Worm (Caenorhabditis elegans) whole organism, mixed stage, embryonic: ENCODE results near the gene srd-21.

Experiments
- M03D4.4 ChIP-seq: sonication (generic microtip); optimal IDR thresholded peaks from 2 replicates; lab custom pipeline; 2017; ENCODE audit warnings: mild to moderate bottlenecking, missing genetic modification characterization, missing compliant biosample characterization
- bed-3 ChIP-seq: fragments of 200-800 bp; sonication (Bioruptor generic); optimal IDR thresholded peaks from 3 replicates; lab custom pipeline; 2018; ENCODE audit warnings: mild to moderate bottlenecking, missing genetic modification characterization, moderate library complexity, missing compliant biosample characterization
- blmp-1 ChIP-seq: fragments of 150-350 bp; optimal IDR thresholded peaks from 2 replicates; lab custom pipeline; 2014; ENCODE audit warnings: missing biosample characterization, missing genetic modification characterization
- ceh-39 ChIP-seq: fragments of 150-350 bp; optimal IDR thresholded peaks from 2 replicates; lab custom pipeline; 2014; ENCODE audit warnings: missing biosample characterization, missing genetic modification characterization
- ceh-43 ChIP-seq: fragments of 200-800 bp; sonication (Bioruptor generic); optimal IDR thresholded peaks from 2 replicates; lab custom pipeline; 2018; ENCODE audit warnings: mild to moderate bottlenecking, missing genetic modification characterization, moderate library complexity, missing compliant biosample characterization
- ceh-83 ChIP-seq: fragments of 200-800 bp; sonication (Bioruptor generic); optimal IDR thresholded peaks from 2 replicates; lab custom pipeline; 2018; ENCODE audit warnings: mild to moderate bottlenecking, missing genetic modification characterization, missing compliant biosample characterization
- ces-1 ChIP-seq: fragments of 150-350 bp; optimal IDR thresholded peaks from 2 replicates; lab custom pipeline; 2014; ENCODE audit warnings: missing biosample characterization, missing genetic modification reagents, missing genetic modification characterization
- drap-1 ChIP-seq: fragments of 200-800 bp; sonication (Bioruptor generic); optimal IDR thresholded peaks from 3 replicates; lab custom pipeline; 2018; ENCODE audit warnings: mild to moderate bottlenecking, missing genetic modification characterization, missing compliant biosample characterization
- elt-1 ChIP-seq: sonication (generic microtip); optimal IDR thresholded peaks from 2 replicates; lab custom pipeline; 2017; ENCODE audit warnings: missing genetic modification characterization, mild to moderate bottlenecking, missing compliant biosample characterization, antibody characterized with exemption, moderate library complexity, borderline replicate concordance; ENCODE audit not compliant: insufficient read depth
- elt-3 ChIP-seq: fragments of 150-350 bp; optimal IDR thresholded peaks from 2 replicates; lab custom pipeline; 2014; ENCODE audit warnings: missing biosample characterization, missing genetic modification characterization
- ham-2 ChIP-seq: fragments of 200-800 bp; sonication (Bioruptor generic); optimal IDR thresholded peaks from 2 replicates; lab custom pipeline; 2018; ENCODE audit warnings: mild to moderate bottlenecking, missing genetic modification characterization, missing compliant biosample characterization
- hlh-1 ChIP-seq: fragments of 150-350 bp; optimal IDR thresholded peaks from 2 replicates; lab custom pipeline; 2014; ENCODE audit warnings: missing biosample characterization, missing genetic modification reagents, missing genetic modification characterization
- lin-13 ChIP-seq: fragments of 150-350 bp; optimal IDR thresholded peaks from 2 replicates; lab custom pipeline; 2014; ENCODE audit warnings: missing biosample characterization, missing genetic modification characterization
- lin-32 ChIP-seq: fragments of 200-800 bp; sonication (Bioruptor generic); optimal IDR thresholded peaks from 2 replicates; lab custom pipeline; 2018; ENCODE audit warnings: mild to moderate bottlenecking, missing genetic modification characterization, missing compliant biosample characterization
- lsy-2 ChIP-seq: fragments of 150-350 bp; optimal IDR thresholded peaks from 2 replicates; lab custom pipeline; 2014; ENCODE audit warnings: missing biosample characterization, missing genetic modification characterization
- mab-5 ChIP-seq: fragments of 150-350 bp; optimal IDR thresholded peaks from 2 replicates; lab custom pipeline; 2014; ENCODE audit warnings: missing biosample characterization, missing genetic modification characterization
- mep-1 ChIP-seq: fragments of 150-350 bp; optimal IDR thresholded peaks from 2 replicates; lab custom pipeline; 2017; ENCODE audit warnings: missing biosample characterization, missing genetic modification reagents, missing genetic modification characterization, inconsistent platforms
- mls-2 ChIP-seq: sonication (generic microtip); optimal IDR thresholded peaks from 2 replicates; lab custom pipeline; 2016; ENCODE audit warnings: mild to moderate bottlenecking, missing genetic modification characterization, moderate library complexity, missing compliant biosample characterization
- nhr-12 ChIP-seq: fragments of 150-350 bp; optimal IDR thresholded peaks from 2 replicates; lab custom pipeline; 2014; ENCODE audit warnings: missing biosample characterization, missing genetic modification characterization
- nhr-2 ChIP-seq: fragments of 150-350 bp; optimal IDR thresholded peaks from 2 replicates; lab custom pipeline; 2014; ENCODE audit warnings: missing biosample characterization, missing genetic modification characterization
- nhr-237 ChIP-seq: fragments of 150-350 bp; optimal IDR thresholded peaks from 2 replicates; lab custom pipeline; 2014; ENCODE audit warnings: missing biosample characterization, missing genetic modification characterization
- nhr-28 ChIP-seq: fragments of 150-350 bp; optimal IDR thresholded peaks from 2 replicates; lab custom pipeline; 2014; ENCODE audit warnings: missing biosample characterization, missing genetic modification characterization
- nhr-76 ChIP-seq: sonication (generic microtip); optimal IDR thresholded peaks from 2 replicates; lab custom pipeline; 2017; ENCODE audit warnings: missing biosample characterization, missing genetic modification characterization
- pha-4 ChIP-seq: fragments of 150-350 bp; optimal IDR thresholded peaks from 2 replicates; lab custom pipeline; 2018; ENCODE audit warnings: missing biosample characterization, missing genetic modification reagents, missing genetic modification characterization
- sem-2 ChIP-seq: fragments of 200-800 bp; sonication (Bioruptor generic); optimal IDR thresholded peaks from 2 replicates; lab custom pipeline; 2018; ENCODE audit warnings: mild to moderate bottlenecking, missing genetic modification characterization, missing compliant biosample characterization
- snpc-4 ChIP-seq: fragments of 150-350 bp; optimal IDR thresholded peaks from 2 replicates; lab custom pipeline; 2014; ENCODE audit warnings: missing biosample characterization, missing genetic modification characterization
- sptf-1 ChIP-seq: sonication (generic microtip); optimal IDR thresholded peaks from 2 replicates; lab custom pipeline; 2017; ENCODE audit warnings: mild to moderate bottlenecking, missing genetic modification characterization, moderate library complexity, missing compliant biosample characterization
- tbx-8 ChIP-seq: fragments of 200-800 bp; sonication (Bioruptor generic); optimal IDR thresholded peaks from 2 replicates; lab custom pipeline; 2018; ENCODE audit warnings: mild to moderate bottlenecking, missing genetic modification characterization, moderate library complexity, missing compliant biosample characterization
- unc-120 ChIP-seq: sonication (generic microtip); optimal IDR thresholded peaks from 2 replicates; lab custom pipeline; 2017; ENCODE audit warnings: missing genetic modification characterization, missing compliant biosample characterization; ENCODE audit not compliant: poor library complexity, severe bottlenecking
- unc-39 ChIP-seq: fragments of 150-350 bp; optimal IDR thresholded peaks from 2 replicates; lab custom pipeline; 2014; ENCODE audit warnings: missing biosample characterization, missing genetic modification characterization
- zip-8 ChIP-seq: fragments of 150-350 bp; optimal IDR thresholded peaks from 2 replicates; lab custom pipeline; 2014; ENCODE audit warnings: missing biosample characterization, missing genetic modification characterization
- ztf-11 ChIP-seq: fragments of 150-350 bp; optimal IDR thresholded peaks from 2 replicates; lab custom pipeline; 2014; ENCODE audit warnings: missing biosample characterization, missing genetic modification characterization

The srd-21 gene

DNA sequence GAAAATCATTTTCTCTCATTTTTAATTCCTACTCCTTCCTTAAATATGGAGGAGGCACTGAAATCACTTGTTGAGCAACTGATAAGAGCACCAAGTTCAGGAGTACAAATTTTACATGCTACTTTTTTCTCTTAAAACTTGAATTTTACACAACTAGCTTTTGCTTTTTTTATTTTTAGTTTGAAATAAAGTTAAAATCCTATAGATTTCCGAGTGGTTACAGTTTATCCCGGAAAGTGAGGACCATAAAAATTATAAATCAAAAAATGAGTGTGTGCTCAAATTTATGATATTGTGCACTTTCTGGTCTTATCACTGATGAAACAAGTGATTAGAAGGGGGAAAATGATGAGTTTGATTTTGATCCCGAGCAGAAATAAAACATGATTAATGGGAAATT, 1.7 kb upstream of the srd-21 start, which contains the start of gene oac-53:
Gene oac-53 (minus strand): TSS at position 9 of the 400 bp plus-strand sequence.
- TF ChIP-seq sptf-1 (tag; lab: Kevin White, UChicago) (no peak), elt-3 (tag; lab: Kevin White, UChicago) (no peak), mab-5 (tag; lab: Kevin White, UChicago) (no peak), nhr-12 (no peak), lin-32 (no peak), mls-2 (tag; lab: Kevin White, UChicago) (no peak), ceh-83 (GFP tag; lab: Kevin White, UChicago) (no peak), snpc-4 (tag; lab: Kevin White, UChicago) (no peak), drap-1 (no peak), blmp-1 (tag; lab: Kevin White, UChicago) (no peak), tbx-8 (GFP tag; lab: Kevin White, UChicago) (no peak), mep-1 (no peak), ces-1 (GFP tag; lab: Kevin White, UChicago) (no peak), bed-3 (no peak), zip-8 (tag; lab: Kevin White, UChicago) (no peak), nhr-2 (tag; lab: Kevin White, UChicago) (no peak), ceh-43 (GFP tag; lab: Kevin White, UChicago) (no peak)

- TF ChIP-seq nhr-28 (no peak), elt-1 (tag; lab: Kevin White, UChicago) (no peak), nhr-12 (no peak), lin-32 (no peak), mab-5 (tag; lab: Kevin White, UChicago) (no peak), lin-13 (tag; lab: Kevin White, UChicago) (no peak), ceh-43 (GFP tag; lab: Kevin White, UChicago) (no peak)
- TF ChIP-seq, all 35 proteins: peak for 0
These were observed 709 bp upstream of the srd-21 start, which contains the start of gene W06G6.2 for ce11 chrV:16628991-16629390. Gene W06G6.2, plus strand, starts transcription at chrV:16629291.

ce11 chrV:16635911-16636310, 6.2 kb downstream of the srd-21 start, which contains the start of gene mltn-11:
Gene mltn-11, plus strand, starts transcription at chrV:16636186.
- TF ChIP-seq ces-1 (GFP tag; lab: Kevin White, UChicago): no peak
- no peak for TF ChIP-seq drap-1
- TF ChIP-seq nhr-12: no peak
- no peak for TF ChIP-seq unc-120 (tag; lab: Kevin White, UChicago)
- no peak for TF ChIP-seq unc-39 (tag; lab: Kevin White, UChicago)
- no peak for TF ChIP-seq ceh-39 (tag; lab: Kevin White, UChicago)

DNA sequence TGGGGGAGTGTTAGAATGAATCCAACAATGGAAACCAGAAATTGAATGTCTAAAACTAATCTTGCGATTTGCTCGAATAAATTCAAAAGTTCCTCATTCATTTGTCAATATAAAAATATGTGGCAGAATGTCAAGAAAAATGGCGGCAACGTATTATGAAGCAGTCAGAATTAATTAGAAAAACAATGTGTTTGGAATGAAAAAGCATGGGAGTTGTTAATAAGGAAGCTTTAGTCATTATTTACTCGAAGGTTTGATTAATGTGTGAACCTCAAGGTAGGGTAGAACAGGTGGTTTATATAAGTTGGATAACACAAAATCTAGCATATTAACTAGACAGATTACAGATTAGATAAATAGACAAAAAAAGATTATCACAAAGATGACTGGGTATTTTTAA, 8.5 kb downstream of the srd-21 start, which contains the start of gene srw-76:
Gene srw-76 (minus strand): TSS at position 101 of the 400 bp plus-strand sequence.
- TF ChIP-seq unc-120 (tag; lab: Kevin White, UChicago) (no peak), nhr-12 (no peak), tbx-8 (GFP tag; lab: Kevin White, UChicago) (no peak), ztf-11 (tag; lab: Kevin White, UChicago) (no peak), ceh-43 (GFP tag; lab: Kevin White, UChicago) (no peak), lin-13 (tag; lab: Kevin White, UChicago) (no peak), ceh-83 (GFP tag; lab: Kevin White, UChicago) (no peak), pha-4 (tag; lab: Kevin White, UChicago) (no peak), mls-2 (tag; lab: Kevin White, UChicago) (no peak), mab-5 (tag; lab: Kevin White, UChicago) (no peak), blmp-1 (tag; lab: Kevin White, UChicago) (no peak), elt-3 (tag; lab: Kevin White, UChicago) (no peak), lsy-2 (no peak), mep-1 (no peak), sem-2 (GFP tag; lab: Kevin White, UChicago) (no peak), nhr-76 (tag; lab: Kevin White, UChicago) (no peak), bed-3 (no peak), M03D4.4 (tag; lab: Kevin White, UChicago) (no peak), ces-1 (GFP tag; lab: Kevin White, UChicago) (no peak), nhr-237 (tag; lab: Kevin White, UChicago) (no peak)

ce11 chrV:16640366-16640765, 10.7 kb downstream of the srd-21 start:
- TF ChIP-seq drap-1: no peak
- TF ChIP-seq ceh-39 (tag; lab: Kevin White, UChicago): no peak
- TF ChIP-seq nhr-76 (tag; lab: Kevin White, UChicago): no peak
- no peak for TF ChIP-seq lin-13 (tag; lab: Kevin White, UChicago)
- TF ChIP-seq nhr-12: no peak
- no peak for TF ChIP-seq hlh-1
- TF ChIP-seq ztf-11 (tag; lab: Kevin White, UChicago): no peak
- TF ChIP-seq mep-1: no peak
- no peak for TF ChIP-seq nhr-28
- TF ChIP-seq bed-3: no peak
- TF ChIP-seq ceh-83 (GFP tag; lab: Kevin White, UChicago): no peak
- no peak for TF ChIP-seq ham-2 (GFP tag; lab: Kevin White, UChicago)
- TF ChIP-seq unc-120 (tag; lab: Kevin White, UChicago): no peak
- no peak for TF ChIP-seq elt-1 (tag; lab: Kevin White, UChicago)
